Worm (Caenorhabditis elegans) whole organism, L4/young adult: ENCODE measurements around the gene sqst-2.

Source experiments
- W03F9.2 ChIP-seq: fragments of 150-350 bp; optimal IDR thresholded peaks from 2 replicates; lab custom pipeline; 2014; ENCODE audit warnings: missing biosample characterization, missing genetic modification characterization
- dao-5 ChIP-seq: sonication (generic microtip); optimal IDR thresholded peaks from 2 replicates; lab custom pipeline; 2016; ENCODE audit warnings: missing genotype, missing genetic modification characterization, moderate library complexity, missing compliant biosample characterization
- him-1 ChIP-seq: sonication (generic microtip); optimal IDR thresholded peaks from 2 replicates; lab custom pipeline; 2016; ENCODE audit warnings: missing genotype, missing genetic modification reagents, missing genetic modification characterization, missing compliant biosample characterization

The sqst-2 gene

ce11 chrIV:7319931-7320435 is 8.8 kb downstream of the sqst-2 start:
- TF ChIP-seq him-1 (tag; lab: Kevin White, UChicago) (peak; percentile 68), dao-5 (tag; lab: Kevin White, UChicago) (peak; percentile 35), W03F9.2 (tag; lab: Kevin White, UChicago) (peak; percentile 48)

- no peak for TF ChIP-seq him-1 (tag; lab: Kevin White, UChicago)
- no peak for TF ChIP-seq dao-5 (tag; lab: Kevin White, UChicago)
- no peak for TF ChIP-seq W03F9.2 (tag; lab: Kevin White, UChicago)
Measured at ce11 chrIV:7318900-7319299, 9.9 kb downstream of the sqst-2 start.

DNA sequence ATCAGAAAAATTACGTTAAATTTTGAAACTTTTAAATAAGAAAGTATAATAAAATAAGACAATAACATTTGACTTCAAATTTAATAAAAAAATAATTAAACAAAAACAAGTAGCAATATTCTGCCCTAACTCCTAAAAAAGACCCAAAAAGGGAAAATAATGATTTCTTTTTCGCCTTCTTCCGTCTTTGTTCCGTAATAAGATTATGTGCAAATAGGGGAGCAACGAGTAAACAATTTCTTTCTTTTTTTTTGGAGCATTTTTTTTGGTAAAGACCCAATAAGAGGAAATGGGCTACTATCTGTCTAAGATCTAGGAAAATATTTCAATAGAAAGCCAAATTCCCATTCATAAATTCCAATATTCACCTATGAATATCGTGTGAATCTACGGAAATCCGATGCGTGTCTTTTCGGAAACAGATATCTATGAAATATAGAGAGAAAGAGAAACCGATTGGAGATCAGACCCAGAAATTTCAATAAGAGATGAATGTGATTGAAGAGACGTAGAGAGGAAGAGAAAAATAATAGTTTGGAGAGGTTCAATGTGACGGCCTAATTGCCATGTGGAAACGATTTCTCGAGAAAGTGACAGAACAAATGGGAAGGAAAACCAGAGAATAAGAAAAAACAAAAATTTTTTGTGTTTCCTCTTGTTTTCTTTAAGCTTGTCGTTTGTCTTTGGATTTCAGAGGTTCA is 10.8 kb downstream of the sqst-2 start:
- TF ChIP-seq him-1 (tag; lab: Kevin White, UChicago) (no peak), W03F9.2 (tag; lab: Kevin White, UChicago) (no peak), dao-5 (tag; lab: Kevin White, UChicago) (no peak)

- TF ChIP-seq dao-5 (tag; lab: Kevin White, UChicago) (no peak), W03F9.2 (tag; lab: Kevin White, UChicago) (peak; percentile 61)
Measured at ce11 chrIV:7316613-7317153, 12.1 kb downstream of the sqst-2 start, which contains the start of gene F42C5.9. Gene F42C5.9, minus strand, starts transcription at chrIV:7317103.

ce11 chrIV:7313962-7314361 is 14.8 kb downstream of the sqst-2 start:
- TF ChIP-seq W03F9.2 (tag; lab: Kevin White, UChicago), result peak; percentile 57
- TF ChIP-seq dao-5 (tag; lab: Kevin White, UChicago), result no peak

- TF ChIP-seq W03F9.2 (tag; lab: Kevin White, UChicago), result no peak
- TF ChIP-seq dao-5 (tag; lab: Kevin White, UChicago), result no peak
- TF ChIP-seq him-1 (tag; lab: Kevin White, UChicago), result no peak
Measured at ce11 chrIV:7313397-7313910, 15.3 kb downstream of the sqst-2 start, which contains the start of gene rps-8. Gene rps-8, minus strand, starts transcription at chrIV:7313860.

DNA sequence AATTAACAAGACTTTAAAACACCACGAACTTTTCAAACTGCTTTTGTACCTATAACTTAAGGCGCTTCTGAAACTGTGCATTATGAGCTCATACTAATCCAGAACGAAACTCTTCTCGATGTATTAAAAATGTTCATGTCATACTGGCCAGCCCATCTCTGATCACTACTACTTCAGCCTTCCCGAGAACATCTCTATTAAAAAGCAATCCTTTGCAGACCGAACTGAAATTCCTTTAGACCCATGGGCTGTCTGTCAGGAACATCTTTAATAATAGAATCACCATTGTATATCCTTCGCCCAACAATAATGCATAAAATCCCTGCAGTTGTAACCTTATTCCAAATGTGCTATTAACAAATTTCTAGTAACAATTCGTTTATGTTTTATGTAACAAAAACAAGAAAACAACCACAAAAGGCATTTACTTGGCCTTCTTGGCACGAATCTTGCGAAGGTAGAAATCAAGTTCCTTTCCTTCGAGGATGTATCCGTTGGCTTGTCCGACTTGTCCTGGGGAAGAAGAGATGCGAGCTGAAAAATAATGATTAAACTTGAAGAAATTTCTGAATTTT is 16.1 kb downstream of the sqst-2 start:
- TF ChIP-seq W03F9.2 (tag; lab: Kevin White, UChicago), result no peak
- no peak for TF ChIP-seq him-1 (tag; lab: Kevin White, UChicago)
- no peak for TF ChIP-seq dao-5 (tag; lab: Kevin White, UChicago)

DNA sequence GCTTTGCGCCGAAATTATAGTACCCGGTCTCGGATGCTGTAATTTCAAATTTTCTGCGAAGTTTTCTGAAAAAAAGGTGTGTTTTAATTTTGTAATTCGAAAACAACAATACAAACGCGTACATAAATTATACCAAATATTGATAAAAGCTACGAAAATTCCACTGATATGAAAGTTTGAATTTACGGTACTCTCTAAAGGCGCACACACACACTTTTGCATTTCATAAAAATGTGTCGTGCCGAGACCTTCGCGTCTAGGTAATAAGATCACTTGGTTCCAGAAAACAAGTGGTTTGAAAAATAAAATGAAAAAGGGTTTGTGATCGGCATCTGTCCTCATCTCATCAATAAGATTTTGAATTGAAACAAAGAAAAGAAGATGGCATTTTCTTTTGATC is 17.9 kb downstream of the sqst-2 start:
- no peak for TF ChIP-seq dao-5 (tag; lab: Kevin White, UChicago)
- no peak for TF ChIP-seq him-1 (tag; lab: Kevin White, UChicago)
- no peak for TF ChIP-seq W03F9.2 (tag; lab: Kevin White, UChicago)

ce11 chrIV:7310410-7310809 is 18.4 kb downstream of the sqst-2 start, which contains the start of gene grl-4:
Gene grl-4, minus strand, starts transcription at chrIV:7310760.
- TF ChIP-seq dao-5 (tag; lab: Kevin White, UChicago) (no peak), him-1 (tag; lab: Kevin White, UChicago) (no peak), W03F9.2 (tag; lab: Kevin White, UChicago) (no peak)

ce11 chrIV:7309678-7310077 is 19.1 kb downstream of the sqst-2 start:
- TF ChIP-seq W03F9.2 (tag; lab: Kevin White, UChicago), result no peak
- no peak for TF ChIP-seq him-1 (tag; lab: Kevin White, UChicago)
- TF ChIP-seq dao-5 (tag; lab: Kevin White, UChicago), result no peak

DNA sequence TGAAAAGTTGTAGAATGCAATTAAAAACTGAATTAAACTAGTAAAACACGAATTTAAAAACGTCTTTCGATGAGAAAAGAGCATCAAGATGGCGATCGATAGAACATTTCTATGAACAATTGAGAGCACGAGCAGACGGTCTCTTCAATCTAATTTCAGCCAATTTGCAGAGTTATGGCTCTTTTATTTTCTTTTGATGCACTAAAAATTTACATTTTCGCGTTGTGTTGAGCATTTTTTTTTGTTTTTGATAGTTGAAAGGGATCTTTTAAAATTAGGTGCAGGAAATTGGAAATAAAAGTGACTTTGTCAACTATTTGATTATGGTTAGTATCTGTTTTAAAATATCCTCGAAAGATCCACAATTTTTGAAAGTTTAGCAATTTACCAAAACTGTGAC is 19.8 kb downstream of the sqst-2 start, which contains the start of gene F42C5.6:
TSS of gene F42C5.6 (minus strand) at position 101 of the 400 bp plus-strand sequence.
- TF ChIP-seq W03F9.2 (tag; lab: Kevin White, UChicago) (no peak), him-1 (tag; lab: Kevin White, UChicago) (no peak), dao-5 (tag; lab: Kevin White, UChicago) (no peak)

ce11 chrIV:7305325-7305724 is 23.4 kb downstream of the sqst-2 start, which contains the start of gene npr-27:
Gene npr-27, plus strand, starts transcription at chrIV:7305625.
- TF ChIP-seq dao-5 (tag; lab: Kevin White, UChicago), result no peak

- no peak for TF ChIP-seq him-1 (tag; lab: Kevin White, UChicago)
- TF ChIP-seq W03F9.2 (tag; lab: Kevin White, UChicago), result no peak
- no peak for TF ChIP-seq dao-5 (tag; lab: Kevin White, UChicago)
Measured at ce11 chrIV:7301481-7301880, 27.3 kb downstream of the sqst-2 start.
